ENCODE assay signal across 1 fruit fly cellular context in genomic region chr4:557879-558202, dm6.
TF ChIP-seq lines count a peak whose summit lies in the region.

Gene Pur-alpha, plus strand, starts transcription at chr4:558016.

TF ChIP-seq in whole organism, embryonic, 481 proteins besides CTCF, POLR2A, EP300 and RAD21 (continued from another document):
- peak; percentile 5 for TF ChIP-seq corto (GFP tag; optimal IDR thresholded peaks at IDR 0.05; lab: Kevin White, UChicago)
- TF ChIP-seq E2f2 (GFP tag; IDR thresholded peaks at IDR 0.05; lab: Robert Waterston, UW), result peak; percentile 36
- peak; percentile 86 for TF ChIP-seq Med (GFP tag; lab: Kevin White, UChicago)
- peak; percentile 12 for TF ChIP-seq CHES-1-like (GFP tag; optimal IDR thresholded peaks at IDR 0.05; lab: Kevin White, UChicago)
- no peak for TF ChIP-seq CG1647 (GFP tag; optimal IDR thresholded peaks at IDR 0.05; lab: Kevin White, UChicago)
- no peak for TF ChIP-seq psq (GFP tag; optimal IDR thresholded peaks at IDR 0.05; lab: Kevin White, UChicago)
- TF ChIP-seq B-H2 (GFP tag; optimal IDR thresholded peaks at IDR 0.05; lab: Kevin White, UChicago), result peak; percentile 38
- peak; percentile 69 for TF ChIP-seq Sin3A (optimal IDR thresholded peaks at IDR 0.05; lab: Kevin White, UChicago)
- peak; percentile 15 for TF ChIP-seq grau (tag; optimal IDR thresholded peaks at IDR 0.05; lab: Kevin White, UChicago)
- no peak for TF ChIP-seq ham (GFP tag; IDR thresholded peaks at IDR 0.05; lab: Robert Waterston, UW)
- TF ChIP-seq Abd-B (GFP tag; optimal IDR thresholded peaks at IDR 0.05; lab: Kevin White, UChicago), result no peak
- peak; percentile 30 for TF ChIP-seq onecut (GFP tag; IDR thresholded peaks at IDR 0.05; lab: Robert Waterston, UW)
- no peak for TF ChIP-seq gem (tag; optimal IDR thresholded peaks at IDR 0.05; lab: Kevin White, UChicago)
- peak; percentile 93 for TF ChIP-seq gfzf (GFP tag; optimal IDR thresholded peaks at IDR 0.05; lab: Kevin White, UChicago)
- TF ChIP-seq CG6272 (GFP tag; IDR thresholded peaks at IDR 0.05; lab: Robert Waterston, UW), result no peak
- no peak for TF ChIP-seq CG18599 (GFP tag; optimal IDR thresholded peaks at IDR 0.05; lab: Kevin White, UChicago)
- TF ChIP-seq hkb (optimal IDR thresholded peaks at IDR 0.05; lab: Kevin White, UChicago), result peak; percentile 21
- no peak for TF ChIP-seq hkb (GFP tag; IDR thresholded peaks at IDR 0.05; lab: Robert Waterston, UW)
- no peak for TF ChIP-seq CG11093 (GFP tag; IDR thresholded peaks at IDR 0.05; lab: Robert Waterston, UW)
- no peak for TF ChIP-seq fd96Cb (tag; optimal IDR thresholded peaks at IDR 0.05; lab: Kevin White, UChicago)
- TF ChIP-seq CG1233 (GFP tag; optimal IDR thresholded peaks at IDR 0.05; lab: Kevin White, UChicago), result no peak
- peak; percentile 5 for TF ChIP-seq HmgD (GFP tag; optimal IDR thresholded peaks at IDR 0.05; lab: Kevin White, UChicago)
- TF ChIP-seq row (GFP tag; IDR thresholded peaks at IDR 0.05; lab: Robert Waterston, UW), result no peak
- TF ChIP-seq ftz-f1 (GFP tag; optimal IDR thresholded peaks at IDR 0.05; lab: Kevin White, UChicago), result peak; percentile 51
- peak; percentile 16 for TF ChIP-seq CG10147 (GFP tag; optimal IDR thresholded peaks at IDR 0.05; lab: Kevin White, UChicago)
- TF ChIP-seq CG6854 (GFP tag; optimal IDR thresholded peaks at IDR 0.05; lab: Kevin White, UChicago), result peak; percentile 54
- peak in 1 of 2 experiments; percentile 16 for TF ChIP-seq crp (GFP tag; optimal IDR thresholded peaks at IDR 0.05; lab: Kevin White, UChicago)
- TF ChIP-seq en (GFP tag; optimal IDR thresholded peaks at IDR 0.05; lab: Kevin White, UChicago), result no peak
- TF ChIP-seq CG9437 (GFP tag; optimal IDR thresholded peaks at IDR 0.05; lab: Kevin White, UChicago), result peak; percentile 100
- peak; percentile 29 for TF ChIP-seq CG30020 (tag; optimal IDR thresholded peaks at IDR 0.05; lab: Kevin White, UChicago)
- peak; percentile 32 for TF ChIP-seq CG34376 (GFP tag; optimal IDR thresholded peaks at IDR 0.05; lab: Kevin White, UChicago)
- TF ChIP-seq CrebB (tag; optimal IDR thresholded peaks at IDR 0.05; lab: Kevin White, UChicago), result peak; percentile 12
- TF ChIP-seq zfh1 (GFP tag; IDR thresholded peaks at IDR 0.05; lab: Robert Waterston, UW), result no peak
- no peak for TF ChIP-seq sens-2 (GFP tag; IDR thresholded peaks at IDR 0.05; lab: Robert Waterston, UW)
- peak; percentile 55 for TF ChIP-seq CG12659 (GFP tag; optimal IDR thresholded peaks at IDR 0.05; lab: Kevin White, UChicago)
- no peak for TF ChIP-seq croc (GFP tag; conservative IDR thresholded peaks at IDR 0.05; lab: Robert Waterston, UW)
- TF ChIP-seq Deaf1 (tag; optimal IDR thresholded peaks at IDR 0.05; lab: Kevin White, UChicago), result no peak
- no peak for TF ChIP-seq ken (GFP tag; IDR thresholded peaks at IDR 0.05; lab: Robert Waterston, UW)
- TF ChIP-seq Dp (GFP tag; optimal IDR thresholded peaks at IDR 0.05; lab: Kevin White, UChicago), result peak; percentile 17
- TF ChIP-seq her (GFP tag; optimal IDR thresholded peaks at IDR 0.05; lab: Kevin White, UChicago), result peak; percentile 100
- no peak for TF ChIP-seq org-1 (GFP tag; optimal IDR thresholded peaks at IDR 0.05; lab: Kevin White, UChicago)
- no peak for TF ChIP-seq YL-1 (GFP tag; optimal IDR thresholded peaks at IDR 0.05; lab: Kevin White, UChicago)
- TF ChIP-seq bbx (GFP tag; IDR thresholded peaks at IDR 0.05; lab: Robert Waterston, UW; ENCODE audit: partially characterized antibody), result no peak
- peak; percentile 76 for TF ChIP-seq pzg (GFP tag; optimal IDR thresholded peaks at IDR 0.05; lab: Kevin White, UChicago)
- peak; percentile 76 for TF ChIP-seq CG3995 (GFP tag; optimal IDR thresholded peaks at IDR 0.05; lab: Kevin White, UChicago)
- no peak for TF ChIP-seq Hey (tag; optimal IDR thresholded peaks at IDR 0.05; lab: Kevin White, UChicago)
- peak; percentile 5 for TF ChIP-seq CG14710 (tag; optimal IDR thresholded peaks at IDR 0.05; lab: Kevin White, UChicago)
- peak; percentile 44; the same call in 1 of the 2 replicates for TF ChIP-seq Adf1 (GFP tag; IDR thresholded peaks at IDR 0.05; lab: Robert Waterston, UW)
- TF ChIP-seq Xbp1 (GFP tag; optimal IDR thresholded peaks at IDR 0.05; lab: Kevin White, UChicago), result peak; percentile 38
- TF ChIP-seq Mad (GFP tag; optimal IDR thresholded peaks at IDR 0.05; lab: Kevin White, UChicago), result no peak
- TF ChIP-seq bsh (GFP tag; optimal IDR thresholded peaks at IDR 0.05; lab: Kevin White, UChicago), result no peak
- TF ChIP-seq Meics (GFP tag; optimal IDR thresholded peaks at IDR 0.05; lab: Kevin White, UChicago), result peak; percentile 61
- no peak for TF ChIP-seq CG8290 (GFP tag; optimal IDR thresholded peaks at IDR 0.05; lab: Kevin White, UChicago)
- TF ChIP-seq CG8290 (tag; optimal IDR thresholded peaks at IDR 0.05; lab: Kevin White, UChicago), result peak in 1 of 2 experiments; percentile 32
- TF ChIP-seq C15 (GFP tag; IDR thresholded peaks at IDR 0.05; lab: Robert Waterston, UW), result no peak
- peak; percentile 50 for TF ChIP-seq stwl (tag; optimal IDR thresholded peaks at IDR 0.05; lab: Kevin White, UChicago)
- TF ChIP-seq Lhr (GFP tag; optimal IDR thresholded peaks at IDR 0.05; lab: Kevin White, UChicago), result peak; percentile 74
- peak; percentile 19 for TF ChIP-seq Ets97D (GFP tag; optimal IDR thresholded peaks at IDR 0.05; lab: Kevin White, UChicago)
- no peak for TF ChIP-seq CG43689 (GFP tag; IDR thresholded peaks at IDR 0.05; lab: Robert Waterston, UW)
- no peak for TF ChIP-seq fru (optimal IDR thresholded peaks at IDR 0.05; lab: Kevin White, UChicago)
- no peak for TF ChIP-seq scrt (GFP tag; optimal IDR thresholded peaks at IDR 0.05; lab: Kevin White, UChicago)
